Fruit fly (Drosophila melanogaster): Measurements from ENCODE around the gene Cpr72Eb.

The Cpr72Eb gene

DNA sequence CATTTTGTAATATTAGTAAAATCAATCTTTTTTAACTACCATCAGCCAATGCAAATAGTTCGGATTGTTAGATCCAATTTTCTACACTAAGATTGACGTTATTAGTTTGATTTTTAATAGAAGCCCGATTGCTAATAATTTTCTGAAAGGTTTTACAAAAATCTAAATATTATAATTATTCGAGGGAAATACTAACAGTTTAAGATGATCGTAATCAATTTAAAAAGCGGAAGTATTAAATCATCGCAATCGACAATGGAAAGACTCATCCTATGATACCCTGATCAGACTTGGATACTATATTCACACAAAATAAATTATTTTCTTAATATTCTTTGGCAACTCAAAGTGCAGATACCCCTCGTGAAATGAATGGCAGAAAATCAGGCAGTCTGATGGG, 6.8 kb upstream of the Cpr72Eb start:
- TF ChIP-seq Myc (optimal IDR thresholded peaks at IDR 0.05): no peak
- no peak for TF ChIP-seq insv (optimal IDR thresholded peaks at IDR 0.05)
- no peak for TF ChIP-seq h (optimal IDR thresholded peaks at IDR 0.05)
- TF ChIP-seq psq (optimal IDR thresholded peaks at IDR 0.05): no peak
- no peak for TF ChIP-seq ttk (optimal IDR thresholded peaks at IDR 0.05)
- TF ChIP-seq Sin3A (optimal IDR thresholded peaks at IDR 0.05): no peak

DNA sequence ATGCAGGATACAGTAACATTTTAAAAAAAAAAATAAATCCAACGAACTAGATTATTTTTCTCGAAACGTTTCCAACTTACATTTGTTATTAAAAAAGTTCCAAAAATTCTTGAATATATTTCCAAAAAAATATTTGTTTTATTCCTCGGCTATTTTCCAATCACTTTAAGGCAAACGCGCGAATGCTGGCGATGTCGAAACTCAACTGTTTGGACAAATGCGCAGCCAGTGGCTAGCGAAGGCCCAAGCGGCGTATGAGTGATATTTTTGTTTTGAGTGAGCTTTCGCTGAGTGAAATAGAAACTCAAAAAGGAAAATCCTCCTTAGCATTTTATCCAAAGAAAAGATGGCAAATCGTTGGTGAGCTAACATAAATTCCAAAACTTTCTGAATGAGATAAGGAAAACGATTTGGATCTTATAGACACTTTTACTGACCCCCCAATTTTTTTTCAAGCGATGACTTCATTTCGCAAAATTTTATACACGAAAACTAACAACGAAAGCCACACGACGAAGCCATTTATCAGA, 5.4 kb upstream of the Cpr72Eb start, which contains the start of gene ringer:
Gene ringer (minus strand): TSS at position 210 of the 530 bp plus-strand sequence.
- TF ChIP-seq psq (optimal IDR thresholded peaks at IDR 0.05) (no peak), ttk (optimal IDR thresholded peaks at IDR 0.05) (no peak), insv (optimal IDR thresholded peaks at IDR 0.05) (no peak), h (optimal IDR thresholded peaks at IDR 0.05) (no peak), Sin3A (optimal IDR thresholded peaks at IDR 0.05) (no peak), Myc (optimal IDR thresholded peaks at IDR 0.05) (no peak)

DNA sequence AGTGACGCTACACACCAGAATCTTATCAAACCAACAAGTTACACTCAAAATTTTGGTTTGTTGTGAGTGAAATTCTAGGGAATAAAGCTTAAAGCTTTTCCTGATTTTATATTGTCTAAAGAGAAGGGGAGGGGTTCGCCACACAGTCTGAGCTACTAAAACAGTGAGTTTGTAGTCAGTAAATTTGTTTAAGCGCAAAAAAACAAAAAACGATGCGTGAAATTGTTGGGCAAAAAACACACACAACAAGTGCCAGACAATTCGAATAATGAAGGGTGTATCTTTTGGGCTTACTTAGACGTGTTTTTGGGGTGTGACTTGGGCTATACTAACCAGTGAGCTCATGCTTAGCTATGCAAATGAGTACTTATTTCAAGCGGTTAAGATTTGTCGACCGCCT, 4.9 kb upstream of the Cpr72Eb start:
- TF ChIP-seq h (optimal IDR thresholded peaks at IDR 0.05): no peak
- no peak for TF ChIP-seq Sin3A (optimal IDR thresholded peaks at IDR 0.05)
- no peak for TF ChIP-seq insv (optimal IDR thresholded peaks at IDR 0.05)
- no peak for TF ChIP-seq psq (optimal IDR thresholded peaks at IDR 0.05)
- no peak for TF ChIP-seq ttk (optimal IDR thresholded peaks at IDR 0.05)
- TF ChIP-seq Myc (optimal IDR thresholded peaks at IDR 0.05): no peak

DNA sequence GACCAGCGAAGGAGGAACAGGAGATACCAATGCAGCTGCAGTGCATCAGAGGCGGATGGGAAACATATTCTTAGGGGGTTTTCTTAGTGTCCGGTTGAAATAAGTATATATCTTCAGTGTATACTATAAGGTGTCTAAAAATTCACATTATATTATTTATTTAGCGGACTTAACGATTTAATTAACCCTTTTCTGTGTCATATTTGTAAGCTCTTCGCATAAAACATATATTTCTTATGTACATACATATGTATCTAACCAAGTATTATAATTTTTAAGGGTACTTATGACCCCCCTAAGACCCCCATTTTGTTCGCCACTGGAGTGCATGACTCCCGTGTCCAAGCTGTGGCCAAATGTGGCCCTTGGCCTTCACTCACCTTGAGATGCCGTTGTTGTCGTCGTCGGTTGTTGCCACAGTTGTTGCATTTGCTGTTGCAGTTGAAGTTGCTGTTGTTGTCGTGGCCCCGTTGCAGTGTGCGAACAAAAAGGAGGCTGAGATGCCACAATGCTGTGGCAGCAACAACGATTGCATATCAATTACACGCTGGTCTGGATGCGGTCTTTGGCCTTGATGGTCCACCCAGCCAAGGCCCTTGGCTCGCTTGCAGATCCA, 3.4 kb upstream of the Cpr72Eb start:
- TF ChIP-seq Sin3A (optimal IDR thresholded peaks at IDR 0.05) (no peak), insv (optimal IDR thresholded peaks at IDR 0.05) (no peak), psq (optimal IDR thresholded peaks at IDR 0.05) (no peak), h (optimal IDR thresholded peaks at IDR 0.05) (no peak), Myc (optimal IDR thresholded peaks at IDR 0.05) (no peak), ttk (optimal IDR thresholded peaks at IDR 0.05) (no peak)

DNA sequence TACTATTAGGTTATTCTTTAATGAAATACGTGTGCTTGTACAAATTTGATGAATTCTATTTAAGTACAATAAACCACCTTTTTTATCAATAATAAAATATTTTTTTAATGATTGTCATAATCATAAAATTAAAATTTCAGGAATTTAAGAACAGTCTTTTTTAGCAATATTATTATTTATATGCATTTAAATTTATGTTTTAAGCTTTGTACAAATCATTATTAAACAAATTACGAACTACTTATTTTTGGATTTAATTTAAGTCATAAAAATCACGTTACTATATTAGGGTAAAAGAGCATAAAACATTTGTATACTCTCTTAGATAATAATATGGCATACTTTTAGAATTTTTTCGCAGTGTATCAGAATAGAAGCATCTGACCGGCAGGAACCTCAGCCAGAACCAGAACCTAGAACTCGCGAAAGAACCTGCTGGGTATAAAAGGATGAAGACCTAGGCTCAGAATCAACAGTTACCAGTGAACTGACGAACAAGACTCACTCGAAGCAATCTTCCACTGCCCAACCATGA, 2.5 kb upstream of the Cpr72Eb start, which contains the start of gene Cpr72Ea:
Gene Cpr72Ea (plus strand): TSS at position 485 of the 535 bp plus-strand sequence.
- no peak for TF ChIP-seq insv (optimal IDR thresholded peaks at IDR 0.05)
- no peak for TF ChIP-seq h (optimal IDR thresholded peaks at IDR 0.05)

- TF ChIP-seq psq (optimal IDR thresholded peaks at IDR 0.05): no peak
- no peak for TF ChIP-seq Myc (optimal IDR thresholded peaks at IDR 0.05)
- no peak for TF ChIP-seq ttk (optimal IDR thresholded peaks at IDR 0.05)
- no peak for TF ChIP-seq Sin3A (optimal IDR thresholded peaks at IDR 0.05)
- TF ChIP-seq h (optimal IDR thresholded peaks at IDR 0.05): no peak
- no peak for TF ChIP-seq insv (optimal IDR thresholded peaks at IDR 0.05)
Measured at dm6 chr3L:16364182-16364581, 517 bp upstream of the Cpr72Eb start.

DNA sequence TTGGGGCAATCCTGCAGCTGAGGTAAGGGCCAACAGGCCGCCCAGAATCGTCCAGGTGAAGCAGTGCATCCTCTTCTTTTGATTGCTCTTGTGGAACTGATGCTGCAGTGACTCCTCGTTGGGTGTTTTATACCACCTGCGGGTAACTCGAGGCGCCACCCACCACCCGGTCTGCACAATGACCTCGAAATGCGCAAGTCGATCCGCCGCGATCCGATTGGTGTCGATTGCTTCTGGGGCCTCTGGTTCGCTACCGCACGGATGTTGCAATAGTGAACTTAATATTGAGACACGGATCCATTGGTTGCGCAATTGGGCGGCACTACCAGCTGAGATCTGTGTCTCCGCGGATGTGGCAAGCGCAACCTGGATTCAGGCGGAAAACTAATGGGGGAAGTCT, 2.5 kb downstream of the Cpr72Eb start, which contains the start of gene Cpr72Ec:
Gene Cpr72Ec (minus strand): TSS at position 101 of the 400 bp plus-strand sequence.
- TF ChIP-seq ttk (optimal IDR thresholded peaks at IDR 0.05) (no peak), psq (optimal IDR thresholded peaks at IDR 0.05) (no peak), Sin3A (optimal IDR thresholded peaks at IDR 0.05) (no peak), Myc (optimal IDR thresholded peaks at IDR 0.05) (no peak), insv (optimal IDR thresholded peaks at IDR 0.05) (no peak), h (optimal IDR thresholded peaks at IDR 0.05) (no peak)

DNA sequence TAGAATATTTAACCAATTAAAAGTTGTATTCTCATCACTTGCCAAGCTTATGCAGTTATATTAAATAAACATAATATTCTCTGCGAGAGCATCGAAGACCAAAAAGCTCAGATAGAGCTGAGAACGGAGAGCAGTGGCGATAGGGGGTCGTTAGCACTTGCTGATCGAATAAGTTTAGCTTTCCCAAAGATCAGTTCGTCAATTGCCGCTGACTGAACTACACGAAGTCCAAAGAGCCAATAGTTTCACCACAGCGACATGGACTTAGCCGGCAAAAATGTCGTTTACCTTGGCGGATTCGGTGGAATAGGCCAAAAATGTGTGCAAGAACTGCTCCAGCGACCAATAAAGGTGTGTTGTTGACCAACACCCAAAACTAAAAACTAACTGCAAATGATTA, 3.5 kb downstream of the Cpr72Eb start, which contains the start of gene CG4842:
Gene CG4842 (plus strand): TSS at position 191 of the 400 bp plus-strand sequence.
- TF ChIP-seq insv (optimal IDR thresholded peaks at IDR 0.05): no peak
- no peak for TF ChIP-seq h (optimal IDR thresholded peaks at IDR 0.05)

DNA sequence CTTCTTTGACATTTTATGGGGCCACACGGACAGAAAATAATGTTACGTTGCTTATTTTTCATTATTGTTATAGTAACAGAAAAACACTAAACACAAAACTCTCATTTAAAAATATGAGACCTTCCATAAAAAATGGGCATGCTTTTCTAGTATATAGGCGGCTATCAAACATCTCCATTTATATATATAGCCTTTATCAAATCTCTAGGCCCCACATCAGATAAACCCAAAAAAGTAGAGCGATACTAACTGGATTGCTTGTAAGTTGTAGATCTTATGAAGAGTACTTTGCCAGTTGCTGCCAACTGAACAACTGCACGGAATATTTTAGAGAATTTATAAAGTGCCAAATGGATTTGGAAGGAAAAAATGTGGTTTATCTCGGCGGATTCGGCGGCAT, 4.8 kb downstream of the Cpr72Eb start, which contains the start of gene CG18814:
Gene CG18814 (plus strand): TSS at position 301 of the 400 bp plus-strand sequence.
- TF ChIP-seq psq (optimal IDR thresholded peaks at IDR 0.05) (no peak), h (optimal IDR thresholded peaks at IDR 0.05) (no peak), insv (optimal IDR thresholded peaks at IDR 0.05) (no peak), ttk (optimal IDR thresholded peaks at IDR 0.05) (no peak), Myc (optimal IDR thresholded peaks at IDR 0.05) (no peak), Sin3A (optimal IDR thresholded peaks at IDR 0.05) (no peak)

dm6 chr3L:16377768-16378764, 13.4 kb downstream of the Cpr72Eb start, which contains the start of gene roq:
Gene roq, minus strand, starts transcription at chr3L:16378566.
- TF ChIP-seq Sin3A (optimal IDR thresholded peaks at IDR 0.05) (no peak), psq (optimal IDR thresholded peaks at IDR 0.05) (no peak), Myc (optimal IDR thresholded peaks at IDR 0.05) (no peak), ttk (optimal IDR thresholded peaks at IDR 0.05) (no peak), h (optimal IDR thresholded peaks at IDR 0.05) (no peak), insv (optimal IDR thresholded peaks at IDR 0.05) (no peak)

dm6 chr3L:16380770-16381169, 16.1 kb downstream of the Cpr72Eb start:
- TF ChIP-seq ttk (optimal IDR thresholded peaks at IDR 0.05) (no peak), h (optimal IDR thresholded peaks at IDR 0.05) (no peak), Myc (optimal IDR thresholded peaks at IDR 0.05) (no peak), insv (optimal IDR thresholded peaks at IDR 0.05) (no peak), Sin3A (optimal IDR thresholded peaks at IDR 0.05) (no peak), psq (optimal IDR thresholded peaks at IDR 0.05) (no peak)

All from Kc167 (cell line).